Fruit fly (Drosophila melanogaster) whole organism, embryonic: ENCODE data around the gene CG5687.

Source experiments
- Adf1 ChIP-seq: fragments of 200-800 bp; sonication (Bioruptor generic); IDR thresholded peaks from 2 replicates; pipeline ENCODE4 v1.3.6; 2022; ENCODE audit warnings: missing biosample characterization, missing genetic modification characterization
- Atf6 ChIP-seq: fragments of 200-800 bp; sonication (Bioruptor generic); IDR thresholded peaks from 2 replicates; pipeline ENCODE4 v1.3.6; 2022; ENCODE audit warnings: missing biosample characterization, missing genetic modification characterization
- Bdp1 ChIP-seq: fragments of 200-800 bp; sonication (Bioruptor generic); optimal IDR thresholded peaks from 3 replicates; lab custom pipeline; 2016; ENCODE audit warnings: missing biosample characterization, missing genetic modification characterization
- Bgb ChIP-seq: fragments of 200-800 bp; sonication (Bioruptor generic); IDR thresholded peaks from 2 replicates; pipeline ENCODE4 v1.3.6; 2022; ENCODE audit warnings: missing biosample characterization, missing genetic modification characterization; ENCODE audit not compliant: partially characterized antibody
- CG10147 ChIP-seq: fragments of 200-800 bp; sonication (Bioruptor generic); optimal IDR thresholded peaks from 2 replicates; lab custom pipeline; 2019; ENCODE audit warnings: missing biosample characterization, mild to moderate bottlenecking, missing genetic modification characterization, moderate library complexity
- CG10366 ChIP-seq: fragments of 200-800 bp; sonication (Bioruptor generic); IDR thresholded peaks from 2 replicates; pipeline ENCODE4 v1.3.6; 2022; ENCODE audit warnings: missing biosample characterization, missing genetic modification characterization
- CG12744 ChIP-seq: fragments of 200-800 bp; sonication (Bioruptor generic); optimal IDR thresholded peaks from 2 replicates; lab custom pipeline; 2016; ENCODE audit warnings: missing biosample characterization, missing genetic modification characterization
- CG13424 ChIP-seq: fragments of 200-800 bp; sonication (Bioruptor generic); optimal IDR thresholded peaks from 2 replicates; lab custom pipeline; 2019; ENCODE audit warnings: missing biosample characterization, mild to moderate bottlenecking, missing genetic modification characterization, moderate library complexity
- CG14441 ChIP-seq: fragments of 200-800 bp; sonication (Bioruptor generic); IDR thresholded peaks from 2 replicates; pipeline ENCODE4 v1.3.6; 2022; ENCODE audit warnings: missing biosample characterization, missing genetic modification characterization
- CG14667 ChIP-seq: fragments of 200-800 bp; sonication (Bioruptor generic); IDR thresholded peaks from 2 replicates; pipeline ENCODE4 v1.3.6; 2022; ENCODE audit warnings: missing biosample characterization, missing genetic modification characterization
- CG16863 ChIP-seq: fragments of 200-800 bp; sonication (Bioruptor generic); optimal IDR thresholded peaks from 3 replicates; lab custom pipeline; 2016; ENCODE audit warnings: missing biosample characterization, missing genetic modification characterization
- CG17829 ChIP-seq: fragments of 200-800 bp; optimal IDR thresholded peaks from 2 replicates; lab custom pipeline; 2019; ENCODE audit warnings: missing biosample characterization, mild to moderate bottlenecking, missing genetic modification characterization, moderate library complexity
- CG1832 ChIP-seq: fragments of 200-800 bp; sonication (Bioruptor generic); optimal IDR thresholded peaks from 2 replicates; lab custom pipeline; 2017; ENCODE audit warnings: missing biosample characterization, mild to moderate bottlenecking, missing genetic modification characterization, inconsistent platforms
- CG30403 ChIP-seq: fragments of 200-800 bp; sonication (Bioruptor generic); optimal IDR thresholded peaks from 3 replicates; lab custom pipeline; 2016; ENCODE audit warnings: missing biosample characterization, missing genetic modification characterization
- CG32532 ChIP-seq: fragments of 200-800 bp; sonication (Bioruptor generic); IDR thresholded peaks from 2 replicates; pipeline ENCODE4 v1.3.6; 2022; ENCODE audit warnings: missing biosample characterization, missing genetic modification characterization
- CG4707 ChIP-seq: fragments of 200-800 bp; sonication (Bioruptor generic); optimal IDR thresholded peaks from 2 replicates; lab custom pipeline; 2018; ENCODE audit warnings: missing biosample characterization, mild to moderate bottlenecking, missing genetic modification characterization, moderate library complexity
- CG7839 ChIP-seq: fragments of 200-800 bp; sonication (Bioruptor generic); optimal IDR thresholded peaks from 3 replicates; lab custom pipeline; 2018; ENCODE audit warnings: missing biosample characterization, mild to moderate bottlenecking, missing genetic modification characterization, moderate library complexity
- CG7987 ChIP-seq: fragments of 200-800 bp; sonication (Bioruptor generic); optimal IDR thresholded peaks from 2 replicates; lab custom pipeline; 2018; ENCODE audit warnings: missing biosample characterization, mild to moderate bottlenecking, missing genetic modification characterization, moderate library complexity
- CG9727 ChIP-seq: fragments of 200-800 bp; sonication (Bioruptor generic); optimal IDR thresholded peaks from 3 replicates; lab custom pipeline; 2017; ENCODE audit warnings: missing biosample characterization, mild to moderate bottlenecking, missing genetic modification characterization
- Dad ChIP-seq: fragments of 200-800 bp; sonication (Bioruptor generic); optimal IDR thresholded peaks from 3 replicates; lab custom pipeline; 2016; ENCODE audit warnings: missing biosample characterization, missing genetic modification characterization
- Dref ChIP-seq: fragments of 200-800 bp; sonication (Bioruptor generic); IDR thresholded peaks from 2 replicates; pipeline ENCODE4 v1.3.6; 2022; ENCODE audit warnings: missing biosample characterization, missing genetic modification characterization
- Elba2 ChIP-seq: fragments of 200-800 bp; sonication (Bioruptor generic); optimal IDR thresholded peaks from 3 replicates; lab custom pipeline; 2016; ENCODE audit warnings: missing biosample characterization, missing genetic modification characterization
- NC2α ChIP-seq: fragments of 200-800 bp; sonication (Bioruptor generic); optimal IDR thresholded peaks from 2 replicates; lab custom pipeline; 2016; ENCODE audit warnings: missing biosample characterization, missing genetic modification characterization
- NC2β ChIP-seq: fragments of 200-800 bp; sonication (Bioruptor generic); optimal IDR thresholded peaks from 2 replicates; lab custom pipeline; 2016; ENCODE audit warnings: missing biosample characterization, missing genetic modification characterization
- Pdp1 ChIP-seq, 2 experiments: fragments of 200-800 bp; sonication (Bioruptor generic); optimal IDR thresholded peaks; 3 replicates each; lab custom pipeline; 2016; ENCODE audit warnings: missing biosample characterization in 2 of 2, missing genetic modification characterization in 2 of 2, mild to moderate bottlenecking in 1 of 2, moderate library complexity in 1 of 2
- Rfx ChIP-seq: fragments of 200-800 bp; sonication (Bioruptor generic); IDR thresholded peaks from 2 replicates; pipeline ENCODE4 v1.3.6; 2022; ENCODE audit warnings: missing biosample characterization, missing genetic modification characterization
- Side ChIP-seq: fragments of 200-800 bp; sonication (Bioruptor generic); optimal IDR thresholded peaks from 2 replicates; lab custom pipeline; 2016; ENCODE audit warnings: missing biosample characterization, missing genetic modification characterization
- YL-1 ChIP-seq: fragments of 200-800 bp; sonication (Bioruptor generic); optimal IDR thresholded peaks from 3 replicates; lab custom pipeline; 2017; ENCODE audit warnings: missing biosample characterization, mild to moderate bottlenecking, missing genetic modification characterization
- aop ChIP-seq: fragments of 200-800 bp; sonication (Bioruptor generic); IDR thresholded peaks from 2 replicates; pipeline ENCODE4 v1.3.6; 2022; ENCODE audit warnings: missing biosample characterization, missing genetic modification characterization
- bigmax ChIP-seq: fragments of 200-800 bp; sonication (Bioruptor generic); optimal IDR thresholded peaks from 2 replicates; lab custom pipeline; 2018; ENCODE audit warnings: missing biosample characterization, mild to moderate bottlenecking, missing genetic modification characterization
- bsh ChIP-seq, 2 experiments: fragments of 200-800 bp; sonication (Bioruptor generic); optimal IDR thresholded peaks; 2 replicates each; lab custom pipeline; 2017 to 2018; ENCODE audit warnings: mild to moderate bottlenecking in 2 of 2, missing biosample characterization in 2 of 2, missing genetic modification characterization in 2 of 2, moderate library complexity in 1 of 2
- crc ChIP-seq: fragments of 200-800 bp; sonication (Bioruptor generic); optimal IDR thresholded peaks from 2 replicates; lab custom pipeline; 2016; ENCODE audit warnings: missing biosample characterization, missing genetic modification characterization
- crp ChIP-seq, 2 experiments: fragments of 200-800 bp; sonication (Bioruptor generic); optimal IDR thresholded peaks; 2 replicates in 1 of 2; 3 replicates in 1 of 2; lab custom pipeline; 2017; ENCODE audit warnings: missing biosample characterization in 2 of 2, missing genetic modification characterization in 2 of 2, mild to moderate bottlenecking in 1 of 2, moderate library complexity in 1 of 2
- dpn ChIP-seq, 2 experiments: fragments of 200-800 bp; sonication (Bioruptor generic); optimal IDR thresholded peaks; 3 replicates each; lab custom pipeline; 2016; ENCODE audit warnings: missing biosample characterization in 2 of 2, missing genetic modification characterization in 2 of 2
- esg ChIP-seq: fragments of 200-800 bp; sonication (Bioruptor generic); conservative IDR thresholded peaks from 2 replicates; pipeline ENCODE4 v1.3.6; 2022; ENCODE audit warnings: missing biosample characterization, missing genetic modification characterization
- fd102C ChIP-seq: fragments of 200-800 bp; sonication (Bioruptor generic); optimal IDR thresholded peaks from 2 replicates; lab custom pipeline; 2018; ENCODE audit warnings: missing biosample characterization, mild to moderate bottlenecking, missing genetic modification characterization, moderate library complexity
- kah ChIP-seq: fragments of 200-800 bp; sonication (Bioruptor generic); optimal IDR thresholded peaks from 2 replicates; lab custom pipeline; 2018; ENCODE audit warnings: missing biosample characterization, mild to moderate bottlenecking, missing genetic modification characterization
- lola ChIP-seq, 3 experiments: fragments of >200 bp in 2 of 3; fragments of 200-800 bp in 1 of 3; sonication (Bioruptor generic) in 1 of 3; optimal IDR thresholded peaks; 2 replicates each; lab custom pipeline; 2017 to 2019; ENCODE audit warnings: missing biosample characterization in 3 of 3, missing genetic modification characterization in 3 of 3, mild to moderate bottlenecking in 1 of 3, moderate library complexity in 1 of 3
- nmo ChIP-seq: fragments of 200-800 bp; sonication (Bioruptor generic); optimal IDR thresholded peaks from 2 replicates; lab custom pipeline; 2018; ENCODE audit warnings: missing biosample characterization, mild to moderate bottlenecking, missing genetic modification characterization, moderate library complexity
- pho ChIP-seq: fragments of 200-800 bp; sonication (Bioruptor generic); optimal IDR thresholded peaks from 2 replicates; lab custom pipeline; 2016; ENCODE audit warnings: missing biosample characterization, missing genetic modification characterization
- ro ChIP-seq: fragments of 200-800 bp; sonication (Bioruptor generic); IDR thresholded peaks from 2 replicates; pipeline ENCODE4 v1.3.6; 2022; ENCODE audit warnings: missing biosample characterization, missing genetic modification characterization
- schlank ChIP-seq: fragments of 200-800 bp; sonication (Bioruptor generic); optimal IDR thresholded peaks from 2 replicates; lab custom pipeline; 2018; ENCODE audit warnings: missing biosample characterization, mild to moderate bottlenecking, missing genetic modification characterization
- shn ChIP-seq: fragments of 200-800 bp; sonication (Bioruptor generic); optimal IDR thresholded peaks from 3 replicates; lab custom pipeline; 2016; ENCODE audit warnings: missing biosample characterization, missing genetic modification characterization
- so ChIP-seq: fragments of 200-800 bp; sonication (Bioruptor generic); IDR thresholded peaks from 3 replicates; pipeline ENCODE4 v1.3.6; 2022; ENCODE audit warnings: missing biosample characterization, missing genetic modification characterization
- stc ChIP-seq: fragments of 200-800 bp; sonication (Bioruptor generic); IDR thresholded peaks from 2 replicates; pipeline ENCODE4 v1.3.6; 2022; ENCODE audit warnings: missing biosample characterization, missing genetic modification characterization
- tin ChIP-seq: fragments of 200-800 bp; sonication (Bioruptor generic); optimal IDR thresholded peaks from 3 replicates; lab custom pipeline; 2016; ENCODE audit warnings: missing biosample characterization, missing genetic modification characterization
- tio ChIP-seq: fragments of 200-800 bp; sonication (Bioruptor generic); optimal IDR thresholded peaks from 2 replicates; lab custom pipeline; 2017; ENCODE audit warnings: missing biosample characterization, missing genetic modification characterization, inconsistent platforms
- tup ChIP-seq: fragments of 200-800 bp; sonication (Bioruptor generic); optimal IDR thresholded peaks from 2 replicates; lab custom pipeline; 2016; ENCODE audit warnings: missing biosample characterization, mild to moderate bottlenecking, missing genetic modification characterization, moderate library complexity
- unpg ChIP-seq: fragments of 200-800 bp; sonication (Bioruptor generic); optimal IDR thresholded peaks from 3 replicates; lab custom pipeline; 2018; ENCODE audit warnings: missing biosample characterization, mild to moderate bottlenecking, missing genetic modification characterization, moderate library complexity
- vfl ChIP-seq: fragments of 200-800 bp; sonication (Bioruptor generic); optimal IDR thresholded peaks from 2 replicates; lab custom pipeline; 2016; ENCODE audit warnings: missing biosample characterization, missing genetic modification characterization
- zen ChIP-seq: fragments of 200-800 bp; sonication (Bioruptor generic); optimal IDR thresholded peaks from 3 replicates; lab custom pipeline; 2018; ENCODE audit warnings: missing biosample characterization, mild to moderate bottlenecking, missing genetic modification characterization, moderate library complexity

Gene CG5687

dm6 chr3L:1962964-1963363 lies 24.1 kb upstream of the CG5687 start, which contains the start of gene SCOT (continued):
- TF ChIP-seq stc (GFP tag; lab: Robert Waterston, UW) (peak; percentile 72), Adf1 (GFP tag; lab: Robert Waterston, UW) (no peak), Rfx (peak; percentile 74), Atf6 (peak; percentile 72; the same call in 1 of the 2 replicates), unpg (GFP tag; lab: Kevin White, UChicago) (no peak), pho (GFP tag; lab: Kevin White, UChicago) (no peak), kah (GFP tag; lab: Kevin White, UChicago) (no peak), esg (peak; percentile 81), crp (GFP tag; optimal IDR thresholded peaks at IDR 0.05; lab: Kevin White, UChicago) (no peak), nmo (GFP tag; lab: Kevin White, UChicago) (peak; percentile 76), CG17829 (tag; lab: Kevin White, UChicago) (no peak), Bgb (GFP tag; lab: Robert Waterston, UW) (no peak), Bdp1 (GFP tag; lab: Kevin White, UChicago) (no peak), YL-1 (GFP tag; lab: Kevin White, UChicago) (no peak), CG12744 (GFP tag; lab: Kevin White, UChicago) (no peak), shn (peak; percentile 48), tio (GFP tag; lab: Kevin White, UChicago) (no peak), CG32532 (peak; percentile 72), zen (tag; lab: Kevin White, UChicago) (no peak), dpn (GFP tag; optimal IDR thresholded peaks at IDR 0.05; lab: Kevin White, UChicago) (peak; percentile 60 to 76), CG4707 (GFP tag; lab: Kevin White, UChicago) (peak; percentile 39), CG1832 (GFP tag; lab: Kevin White, UChicago) (no peak), Dad (GFP tag; lab: Kevin White, UChicago) (peak; percentile 39), CG13424 (tag; lab: Kevin White, UChicago) (peak; percentile 82), aop (GFP tag; lab: Robert Waterston, UW) (0 out of 2 replicates have a peak, but pooled peaks have one; percentile 15), NC2α (GFP tag; lab: Kevin White, UChicago) (no peak), CG7987 (GFP tag; lab: Kevin White, UChicago) (no peak), bsh (GFP tag; optimal IDR thresholded peaks at IDR 0.05; lab: Kevin White, UChicago) (peak; percentile 79 to 87), fd102C (GFP tag; lab: Kevin White, UChicago) (no peak), Pdp1 (GFP tag; optimal IDR thresholded peaks at IDR 0.05; lab: Kevin White, UChicago) (peak in 1 of 2 experiments; percentile 48), schlank (tag; lab: Kevin White, UChicago) (no peak), crc (GFP tag; lab: Kevin White, UChicago) (peak; percentile 15), lola (GFP tag; optimal IDR thresholded peaks at IDR 0.05; lab: Kevin White, UChicago) (no peak), Elba2 (GFP tag; lab: Kevin White, UChicago) (peak; percentile 25), CG14441 (peak; percentile 85), CG30403 (GFP tag; lab: Kevin White, UChicago) (no peak), tup (GFP tag; lab: Kevin White, UChicago) (no peak), Dref (GFP tag; lab: Robert Waterston, UW) (no peak), CG16863 (GFP tag; lab: Kevin White, UChicago) (peak; percentile 69), NC2β (GFP tag; lab: Kevin White, UChicago) (peak; percentile 58), so (peak; percentile 66; the same call in 2 of the 3 replicates), bigmax (GFP tag; lab: Kevin White, UChicago) (no peak), CG10366 (GFP tag; lab: Robert Waterston, UW) (peak; percentile 80), CG10147 (GFP tag; lab: Kevin White, UChicago) (no peak), tin (peak; percentile 41), vfl (GFP tag; lab: Kevin White, UChicago) (peak; percentile 1), Side (GFP tag; lab: Kevin White, UChicago) (peak; percentile 43), ro (GFP tag; lab: Robert Waterston, UW) (no peak; the same call in 1 of the 2 replicates), CG9727 (GFP tag; lab: Kevin White, UChicago) (peak; percentile 36), CG7839 (tag; lab: Kevin White, UChicago) (no peak), CG14667 (GFP tag; lab: Robert Waterston, UW) (peak; percentile 71)
